Worm (Caenorhabditis elegans) whole organism, mixed stage, embryonic: ENCODE data around the gene rpl-36.A.

Experiments
- M03D4.4 ChIP-seq: sonication (generic microtip); optimal IDR thresholded peaks from 2 replicates; lab custom pipeline; 2017; ENCODE audit warnings: mild to moderate bottlenecking, missing genetic modification characterization, missing compliant biosample characterization
- blmp-1 ChIP-seq: fragments of 150-350 bp; optimal IDR thresholded peaks from 2 replicates; lab custom pipeline; 2014; ENCODE audit warnings: missing biosample characterization, missing genetic modification characterization
- ceh-39 ChIP-seq: fragments of 150-350 bp; optimal IDR thresholded peaks from 2 replicates; lab custom pipeline; 2014; ENCODE audit warnings: missing biosample characterization, missing genetic modification characterization
- ceh-43 ChIP-seq: fragments of 200-800 bp; sonication (Bioruptor generic); optimal IDR thresholded peaks from 2 replicates; lab custom pipeline; 2018; ENCODE audit warnings: mild to moderate bottlenecking, missing genetic modification characterization, moderate library complexity, missing compliant biosample characterization
- ceh-83 ChIP-seq: fragments of 200-800 bp; sonication (Bioruptor generic); optimal IDR thresholded peaks from 2 replicates; lab custom pipeline; 2018; ENCODE audit warnings: mild to moderate bottlenecking, missing genetic modification characterization, missing compliant biosample characterization
- cnd-1 ChIP-seq: fragments of 200-800 bp; sonication (Bioruptor generic); optimal IDR thresholded peaks from 2 replicates; lab custom pipeline; 2018; ENCODE audit warnings: mild to moderate bottlenecking, missing genetic modification characterization, missing compliant biosample characterization
- drap-1 ChIP-seq: fragments of 200-800 bp; sonication (Bioruptor generic); optimal IDR thresholded peaks from 3 replicates; lab custom pipeline; 2018; ENCODE audit warnings: mild to moderate bottlenecking, missing genetic modification characterization, missing compliant biosample characterization
- elt-1 ChIP-seq: sonication (generic microtip); optimal IDR thresholded peaks from 2 replicates; lab custom pipeline; 2017; ENCODE audit warnings: missing genetic modification characterization, mild to moderate bottlenecking, missing compliant biosample characterization, antibody characterized with exemption, moderate library complexity, borderline replicate concordance; ENCODE audit not compliant: insufficient read depth
- elt-3 ChIP-seq: fragments of 150-350 bp; optimal IDR thresholded peaks from 2 replicates; lab custom pipeline; 2014; ENCODE audit warnings: missing biosample characterization, missing genetic modification characterization
- flh-1 ChIP-seq: fragments of 200-800 bp; sonication (Bioruptor generic); optimal IDR thresholded peaks from 2 replicates; lab custom pipeline; 2018; ENCODE audit warnings: mild to moderate bottlenecking, missing genetic modification characterization, moderate library complexity, missing compliant biosample characterization
- ham-2 ChIP-seq: fragments of 200-800 bp; sonication (Bioruptor generic); optimal IDR thresholded peaks from 2 replicates; lab custom pipeline; 2018; ENCODE audit warnings: mild to moderate bottlenecking, missing genetic modification characterization, missing compliant biosample characterization
- hlh-1 ChIP-seq: fragments of 150-350 bp; optimal IDR thresholded peaks from 2 replicates; lab custom pipeline; 2014; ENCODE audit warnings: missing biosample characterization, missing genetic modification reagents, missing genetic modification characterization
- lin-13 ChIP-seq: fragments of 150-350 bp; optimal IDR thresholded peaks from 2 replicates; lab custom pipeline; 2014; ENCODE audit warnings: missing biosample characterization, missing genetic modification characterization
- lsy-2 ChIP-seq: fragments of 150-350 bp; optimal IDR thresholded peaks from 2 replicates; lab custom pipeline; 2014; ENCODE audit warnings: missing biosample characterization, missing genetic modification characterization
- mab-5 ChIP-seq: fragments of 150-350 bp; optimal IDR thresholded peaks from 2 replicates; lab custom pipeline; 2014; ENCODE audit warnings: missing biosample characterization, missing genetic modification characterization
- mep-1 ChIP-seq: fragments of 150-350 bp; optimal IDR thresholded peaks from 2 replicates; lab custom pipeline; 2017; ENCODE audit warnings: missing biosample characterization, missing genetic modification reagents, missing genetic modification characterization, inconsistent platforms
- mls-2 ChIP-seq: sonication (generic microtip); optimal IDR thresholded peaks from 2 replicates; lab custom pipeline; 2016; ENCODE audit warnings: mild to moderate bottlenecking, missing genetic modification characterization, moderate library complexity, missing compliant biosample characterization
- nhr-12 ChIP-seq: fragments of 150-350 bp; optimal IDR thresholded peaks from 2 replicates; lab custom pipeline; 2014; ENCODE audit warnings: missing biosample characterization, missing genetic modification characterization
- nhr-2 ChIP-seq: fragments of 150-350 bp; optimal IDR thresholded peaks from 2 replicates; lab custom pipeline; 2014; ENCODE audit warnings: missing biosample characterization, missing genetic modification characterization
- nhr-237 ChIP-seq: fragments of 150-350 bp; optimal IDR thresholded peaks from 2 replicates; lab custom pipeline; 2014; ENCODE audit warnings: missing biosample characterization, missing genetic modification characterization
- nhr-28 ChIP-seq: fragments of 150-350 bp; optimal IDR thresholded peaks from 2 replicates; lab custom pipeline; 2014; ENCODE audit warnings: missing biosample characterization, missing genetic modification characterization
- nhr-76 ChIP-seq: sonication (generic microtip); optimal IDR thresholded peaks from 2 replicates; lab custom pipeline; 2017; ENCODE audit warnings: missing biosample characterization, missing genetic modification characterization
- pha-4 ChIP-seq: fragments of 150-350 bp; optimal IDR thresholded peaks from 2 replicates; lab custom pipeline; 2018; ENCODE audit warnings: missing biosample characterization, missing genetic modification reagents, missing genetic modification characterization
- sem-2 ChIP-seq: fragments of 200-800 bp; sonication (Bioruptor generic); optimal IDR thresholded peaks from 2 replicates; lab custom pipeline; 2018; ENCODE audit warnings: mild to moderate bottlenecking, missing genetic modification characterization, missing compliant biosample characterization
- sptf-1 ChIP-seq: sonication (generic microtip); optimal IDR thresholded peaks from 2 replicates; lab custom pipeline; 2017; ENCODE audit warnings: mild to moderate bottlenecking, missing genetic modification characterization, moderate library complexity, missing compliant biosample characterization
- tbx-8 ChIP-seq: fragments of 200-800 bp; sonication (Bioruptor generic); optimal IDR thresholded peaks from 2 replicates; lab custom pipeline; 2018; ENCODE audit warnings: mild to moderate bottlenecking, missing genetic modification characterization, moderate library complexity, missing compliant biosample characterization
- unc-120 ChIP-seq: sonication (generic microtip); optimal IDR thresholded peaks from 2 replicates; lab custom pipeline; 2017; ENCODE audit warnings: missing genetic modification characterization, missing compliant biosample characterization; ENCODE audit not compliant: poor library complexity, severe bottlenecking
- unc-62 ChIP-seq: fragments of 150-350 bp; optimal IDR thresholded peaks from 2 replicates; lab custom pipeline; 2014; ENCODE audit warnings: missing biosample characterization, missing genetic modification reagents, missing genetic modification characterization
- zip-8 ChIP-seq: fragments of 150-350 bp; optimal IDR thresholded peaks from 2 replicates; lab custom pipeline; 2014; ENCODE audit warnings: missing biosample characterization, missing genetic modification characterization
- ztf-11 ChIP-seq: fragments of 150-350 bp; optimal IDR thresholded peaks from 2 replicates; lab custom pipeline; 2014; ENCODE audit warnings: missing biosample characterization, missing genetic modification characterization

Gene rpl-36.A

DNA sequence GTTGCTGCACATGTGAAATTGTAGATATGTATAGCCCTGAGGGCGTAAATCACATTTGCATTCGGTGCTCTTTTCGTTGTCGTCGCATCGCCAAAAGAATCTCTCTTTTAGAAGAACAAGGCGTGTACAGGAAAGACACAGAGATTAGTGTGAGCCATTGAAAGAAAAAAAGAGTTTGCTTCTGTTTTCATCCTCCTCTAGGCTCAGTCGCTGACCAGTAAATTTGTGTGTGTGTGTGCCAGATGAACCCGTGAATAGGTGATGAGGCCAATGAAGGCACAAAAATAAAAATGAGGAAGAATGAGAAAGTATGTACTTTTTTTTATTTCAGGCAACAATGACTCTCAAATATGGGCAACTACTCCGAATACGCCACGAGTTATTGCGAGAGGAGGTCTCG, 15.4 kb upstream of the rpl-36.A start, which contains the start of gene mat-2:
Gene mat-2, plus strand, starts transcription at position 301 of the 400 bp plus-strand sequence.
- TF ChIP-seq sptf-1 (tag; lab: Kevin White, UChicago) = no peak
- TF ChIP-seq sem-2 (GFP tag; lab: Kevin White, UChicago) = no peak
- TF ChIP-seq ceh-43 (GFP tag; lab: Kevin White, UChicago) = no peak
- no peak for TF ChIP-seq nhr-237 (tag; lab: Kevin White, UChicago)
- no peak for TF ChIP-seq mab-5 (tag; lab: Kevin White, UChicago)
- TF ChIP-seq ztf-11 (tag; lab: Kevin White, UChicago) = no peak
- no peak for TF ChIP-seq unc-62
- TF ChIP-seq, all 35 proteins: peak for 0

ce11 chrII:11111107-11111506, 14.1 kb upstream of the rpl-36.A start, which contains the start of gene glb-4:
Gene glb-4, minus strand, starts transcription at chrII:11111207.
- TF ChIP-seq zip-8 (no peak), nhr-28 (tag; lab: Kevin White, UChicago) (no peak), nhr-237 (tag; lab: Kevin White, UChicago) (no peak), ztf-11 (tag; lab: Kevin White, UChicago) (no peak), ceh-39 (no peak), cnd-1 (no peak), elt-1 (tag; lab: Kevin White, UChicago) (no peak), lsy-2 (tag; lab: Kevin White, UChicago) (no peak), drap-1 (no peak), M03D4.4 (tag; lab: Kevin White, UChicago) (no peak)
- TF ChIP-seq, all 35 proteins: peak for 0

DNA sequence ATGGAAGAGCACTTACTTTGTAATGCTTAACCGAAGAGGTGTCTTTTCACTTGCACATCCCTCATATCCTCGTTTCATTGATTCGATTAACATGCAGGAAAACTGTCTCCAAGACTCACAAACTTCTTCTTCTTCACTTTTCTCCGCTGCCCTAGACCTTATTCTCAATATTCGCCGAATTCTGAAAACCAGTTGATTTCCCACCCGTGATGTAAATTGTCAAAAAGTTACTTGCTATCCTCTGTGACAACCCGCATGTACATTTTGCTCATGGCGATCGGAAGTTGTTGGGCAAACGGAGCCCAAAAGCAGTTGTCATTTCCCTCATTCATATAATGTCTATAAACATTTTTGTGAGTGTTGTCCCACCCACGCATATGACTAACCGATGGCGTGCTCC, 13.4 kb upstream of the rpl-36.A start:
- TF ChIP-seq zip-8 = no peak
- TF ChIP-seq cnd-1 = no peak
- TF ChIP-seq nhr-76 (tag; lab: Kevin White, UChicago) = no peak
- no peak for TF ChIP-seq pha-4 (tag; lab: Kevin White, UChicago)
- no peak for TF ChIP-seq flh-1
- no peak for TF ChIP-seq nhr-2 (tag; lab: Kevin White, UChicago)
- TF ChIP-seq ceh-43 (GFP tag; lab: Kevin White, UChicago) = no peak
- TF ChIP-seq ceh-39 = no peak
- TF ChIP-seq blmp-1 (tag; lab: Kevin White, UChicago) = no peak
- TF ChIP-seq unc-120 = no peak
- no peak for TF ChIP-seq sptf-1 (tag; lab: Kevin White, UChicago)
- TF ChIP-seq mep-1 (tag; lab: Kevin White, UChicago) = no peak
- no peak for TF ChIP-seq elt-3

DNA sequence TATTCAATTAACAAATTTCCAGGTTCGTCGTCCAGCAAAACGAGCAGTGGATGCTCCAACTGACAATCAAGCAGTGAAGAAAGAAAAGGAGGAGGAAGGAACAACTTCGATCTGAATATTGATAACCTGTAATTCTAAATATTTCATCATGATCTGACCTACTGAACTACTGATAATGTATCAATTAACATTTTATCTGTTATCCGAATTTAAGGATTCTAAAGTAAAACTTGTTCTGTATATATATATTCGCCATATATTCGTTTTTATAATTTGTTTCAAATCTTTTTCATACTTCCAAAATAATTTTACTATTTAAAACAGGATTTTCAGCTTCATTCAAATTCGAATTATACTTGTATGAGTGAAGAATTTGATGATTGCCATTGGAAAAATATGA, 10.8 kb upstream of the rpl-36.A start, which contains the start of gene apc-17:
Gene apc-17, plus strand, starts transcription at position 301 of the 400 bp plus-strand sequence.
- no peak for TF ChIP-seq ham-2
- TF ChIP-seq ceh-43 (GFP tag; lab: Kevin White, UChicago) = no peak
- TF ChIP-seq ztf-11 (tag; lab: Kevin White, UChicago) = no peak

DNA sequence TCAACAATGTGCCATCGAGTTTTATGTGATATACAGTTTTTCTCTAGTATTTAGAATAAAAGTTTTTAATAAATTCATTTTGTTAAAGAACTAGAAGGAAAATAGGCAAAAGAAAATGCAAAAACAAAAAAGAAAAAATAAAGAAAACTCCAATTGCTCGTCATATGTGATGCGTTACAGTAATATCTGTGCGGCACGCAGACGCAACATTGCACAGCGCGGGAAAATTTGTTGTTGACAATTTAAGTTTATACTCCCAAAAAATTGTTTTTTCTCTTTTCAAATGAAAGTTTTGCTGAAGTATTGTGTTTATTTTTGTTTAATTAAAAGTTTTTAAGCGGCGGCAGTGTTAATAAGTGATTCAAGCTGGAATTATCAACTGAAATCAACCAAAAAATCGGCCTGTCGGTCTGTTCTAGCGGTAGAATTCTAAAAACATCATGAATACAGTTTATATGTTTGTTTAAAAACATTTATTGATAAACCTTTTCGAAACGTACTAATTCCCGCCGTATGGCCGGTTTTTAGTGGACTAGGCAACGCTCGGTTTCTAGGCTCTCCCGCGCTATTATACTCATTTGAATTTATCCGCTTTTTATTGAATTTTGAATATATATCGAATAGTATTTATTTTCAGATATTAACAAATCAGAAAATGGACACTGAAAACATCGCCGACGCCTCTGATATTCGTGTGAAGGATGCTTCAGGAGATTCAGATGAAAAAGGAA, 9.1 kb upstream of the rpl-36.A start, which contains the start of gene nasp-1:
Gene nasp-1, plus strand, starts transcription at position 632 of the 731 bp plus-strand sequence.
- no peak for TF ChIP-seq nhr-2 (tag; lab: Kevin White, UChicago)
- TF ChIP-seq lin-13 (tag; lab: Kevin White, UChicago) = peak; percentile 12
- TF ChIP-seq hlh-1 (tag; lab: Kevin White, UChicago) = no peak
- no peak for TF ChIP-seq unc-62
- TF ChIP-seq lsy-2 (tag; lab: Kevin White, UChicago) = peak; percentile 90
- no peak for TF ChIP-seq tbx-8
- TF ChIP-seq ceh-83 (GFP tag; lab: Kevin White, UChicago) = no peak
- TF ChIP-seq ceh-43 (GFP tag; lab: Kevin White, UChicago) = no peak
- no peak for TF ChIP-seq zip-8
- no peak for TF ChIP-seq ceh-39
- no peak for TF ChIP-seq sem-2 (GFP tag; lab: Kevin White, UChicago)
- no peak for TF ChIP-seq nhr-12 (tag; lab: Kevin White, UChicago)
- TF ChIP-seq mls-2 (tag; lab: Kevin White, UChicago) = no peak
